Worm (Caenorhabditis elegans) whole organism, L4/young adult: Measurements from ENCODE around the gene T07H3.8.

Source experiments
- W03F9.2 ChIP-seq: fragments of 150-350 bp; optimal IDR thresholded peaks from 2 replicates; lab custom pipeline; 2014; ENCODE audit warnings: missing biosample characterization, missing genetic modification characterization
- dao-5 ChIP-seq: sonication (generic microtip); optimal IDR thresholded peaks from 2 replicates; lab custom pipeline; 2016; ENCODE audit warnings: missing genotype, missing genetic modification characterization, moderate library complexity, missing compliant biosample characterization

DNA sequence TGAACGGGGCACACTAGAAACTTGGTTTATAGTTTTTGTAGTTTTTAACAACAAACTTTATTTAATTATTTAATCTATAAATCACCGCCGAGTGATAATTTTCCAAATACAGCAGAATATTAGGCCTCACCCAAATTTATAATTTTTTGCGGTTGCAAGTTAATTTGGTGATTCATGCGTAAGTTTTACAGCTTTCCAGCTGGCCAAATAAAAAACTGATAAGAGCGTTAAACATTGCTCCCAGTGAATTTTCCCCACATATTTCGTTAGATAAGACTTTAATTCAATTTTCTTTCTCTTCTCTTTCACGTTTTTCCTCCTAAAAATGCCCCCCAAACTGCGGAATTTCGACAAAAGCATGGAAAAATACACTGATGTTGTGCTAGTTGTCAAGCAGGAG, 15.1 kb downstream of the T07H3.8 start, which contains the start of gene bath-47:
- TF ChIP-seq dao-5 (tag; lab: Kevin White, UChicago) (no peak), W03F9.2 (no peak)
